Worm (Caenorhabditis elegans) whole organism, L4 larva: ENCODE data around the gene sri-69.

Experiments used
- D1046.2 ChIP-seq: fragments of 200-800 bp; sonication (Bioruptor generic); IDR thresholded peaks from 2 replicates; pipeline ENCODE4 v1.3.6; 2022; ENCODE audit warnings: missing genetic modification characterization, missing compliant biosample characterization
- T20F7.1 ChIP-seq: fragments of 200-800 bp; sonication (Bioruptor generic); optimal IDR thresholded peaks from 2 replicates; lab custom pipeline; 2018; ENCODE audit warnings: mild to moderate bottlenecking, missing genetic modification characterization, missing compliant biosample characterization
- Y105C5A.15 ChIP-seq: fragments of 200-800 bp; sonication (Bioruptor generic); IDR thresholded peaks from 2 replicates; pipeline ENCODE4 v1.3.6; 2022; ENCODE audit warnings: missing genetic modification characterization, missing compliant biosample characterization
- spr-3 ChIP-seq: fragments of 200-800 bp; sonication (Bioruptor generic); optimal IDR thresholded peaks from 2 replicates; lab custom pipeline; 2018; ENCODE audit warnings: mild to moderate bottlenecking, missing genetic modification characterization, missing compliant biosample characterization

- TF ChIP-seq Y105C5A.15 (GFP tag; lab: Robert Waterston, UW) (no peak), D1046.2 (GFP tag; lab: Robert Waterston, UW) (no peak), spr-3 (GFP tag; lab: Kevin White, UChicago) (no peak), T20F7.1 (GFP tag; lab: Kevin White, UChicago) (no peak)
Observed at ce11 chrV:17014050-17014449, 5.8 kb upstream of the sri-69 start, which contains the start of gene clc-13.
